Fruit fly (Drosophila melanogaster): ENCODE data around the gene CG31415.

dm6 chr3R:9705008-9705628 is 38.2 kb upstream of the CG31415 start, which contains the start of gene Unc-115a:
- TF ChIP-seq CG10348 (GFP tag; IDR thresholded peaks at IDR 0.05) (no peak), Pif1A (GFP tag; optimal IDR thresholded peaks at IDR 0.05) (no peak), Pif1B (GFP tag; optimal IDR thresholded peaks at IDR 0.05) (no peak), CG15710 (tag; optimal IDR thresholded peaks at IDR 0.05) (peak; percentile 21), gl (tag; optimal IDR thresholded peaks at IDR 0.05) (peak; percentile 43), Snoo (tag; optimal IDR thresholded peaks at IDR 0.05) (peak; percentile 36)

Measured in whole organism, pupa.